Fruit fly (Drosophila melanogaster): ENCODE measurements around the gene Tcs5.

Gene Tcs5

dm6 chr3L:5139312-5139711 is at the start of gene Tcs5, which contains the start of gene CHMP2B (continued):
- peak; percentile 99 for TF ChIP-seq CG6765 (GFP tag; optimal IDR thresholded peaks at IDR 0.05)
- peak; percentile 99 for TF ChIP-seq aop (GFP tag; IDR thresholded peaks at IDR 0.05)
- TF ChIP-seq CrebB (tag; optimal IDR thresholded peaks at IDR 0.05) = peak; percentile 99
- TF ChIP-seq zfh2 (GFP tag; optimal IDR thresholded peaks at IDR 0.05) = peak; percentile 100
- peak in 1 of 2 experiments; percentile 95 for TF ChIP-seq Hr78 (GFP tag; optimal IDR thresholded peaks at IDR 0.05)
- peak; percentile 90 for TF ChIP-seq z (GFP tag; IDR thresholded peaks at IDR 0.05)
- TF ChIP-seq jumu (GFP tag; optimal IDR thresholded peaks at IDR 0.05) = peak; percentile 100
- peak; percentile 100 for TF ChIP-seq peb (GFP tag; IDR thresholded peaks at IDR 0.05)
- no peak for TF ChIP-seq h (optimal IDR thresholded peaks at IDR 0.05)
- peak; percentile 100 for TF ChIP-seq CG6689 (GFP tag; IDR thresholded peaks at IDR 0.05)
- TF ChIP-seq chif (GFP tag; optimal IDR thresholded peaks at IDR 0.05) = peak; percentile 100
- TF ChIP-seq CG11723 (GFP tag; optimal IDR thresholded peaks at IDR 0.05) = peak; percentile 100
- TF ChIP-seq CG8478 (optimal IDR thresholded peaks at IDR 0.05) = no peak
- TF ChIP-seq CG17328 (GFP tag; IDR thresholded peaks at IDR 0.05) = peak; percentile 100
- TF ChIP-seq Hey (tag; optimal IDR thresholded peaks at IDR 0.05) = peak; percentile 97
- TF ChIP-seq CG7745 (tag; optimal IDR thresholded peaks at IDR 0.05) = peak; percentile 96
- TF ChIP-seq CG10565 (GFP tag; optimal IDR thresholded peaks at IDR 0.05) = peak; percentile 98
- peak; percentile 47; the same call in 1 of the 2 replicates for TF ChIP-seq CG13287 (GFP tag; IDR thresholded peaks at IDR 0.05; ENCODE audit: partially characterized antibody)
- 0 out of 2 replicates have a peak, but pooled peaks have one; percentile 42 for TF ChIP-seq sna (GFP tag; IDR thresholded peaks at IDR 0.05; ENCODE audit: partially characterized antibody)
- no peak for TF ChIP-seq ato (GFP tag; IDR thresholded peaks at IDR 0.05; ENCODE audit: partially characterized antibody)
- peak; percentile 100 for TF ChIP-seq CG11456 (GFP tag; IDR thresholded peaks at IDR 0.05)
- TF ChIP-seq CG7786 (GFP tag; optimal IDR thresholded peaks at IDR 0.05) = peak; percentile 99
- TF ChIP-seq phol (tag; optimal IDR thresholded peaks at IDR 0.05) = peak; percentile 100
- TF ChIP-seq CG3065 (GFP tag; optimal IDR thresholded peaks at IDR 0.05) = peak; percentile 99
- TF ChIP-seq gcm2 (GFP tag; optimal IDR thresholded peaks at IDR 0.05) = peak; percentile 99
- peak; percentile 100 for TF ChIP-seq dpn (GFP tag; optimal IDR thresholded peaks at IDR 0.05)
- TF ChIP-seq ranshi (GFP tag; IDR thresholded peaks at IDR 0.05) = peak; percentile 100
- peak; percentile 100 for TF ChIP-seq CG12659 (GFP tag; optimal IDR thresholded peaks at IDR 0.05)
- peak; percentile 99 to 100 for TF ChIP-seq bsh (GFP tag; optimal IDR thresholded peaks at IDR 0.05)
- peak; percentile 99 for TF ChIP-seq Lim3 (GFP tag; IDR thresholded peaks at IDR 0.05)
- peak; percentile 80 for TF ChIP-seq pros (GFP tag; optimal IDR thresholded peaks at IDR 0.05)
- TF ChIP-seq gsb-n (tag; optimal IDR thresholded peaks at IDR 0.05) = peak; percentile 99
- no peak; the same call in 1 of the 2 replicates for TF ChIP-seq amos (GFP tag; IDR thresholded peaks at IDR 0.05; ENCODE audit: partially characterized antibody)
- TF ChIP-seq sens (GFP tag) = peak; percentile 100
- TF ChIP-seq CG6854 (GFP tag; optimal IDR thresholded peaks at IDR 0.05) = peak; percentile 98
- peak; percentile 100 for TF ChIP-seq CG32772 (GFP tag; IDR thresholded peaks at IDR 0.05)
- peak; percentile 100 for TF ChIP-seq ci (GFP tag; IDR thresholded peaks at IDR 0.05)
- peak; percentile 100 for TF ChIP-seq cas (GFP tag; IDR thresholded peaks at IDR 0.05)
- 0 out of 4 replicates have a peak, but pooled peaks have one; percentile 52 for TF ChIP-seq chinmo (GFP tag; IDR thresholded peaks at IDR 0.05; ENCODE audit: partially characterized antibody)
- peak; percentile 100 for TF ChIP-seq Camta (GFP tag; optimal IDR thresholded peaks at IDR 0.05)
- peak; percentile 100 for TF ChIP-seq CG5953 (GFP tag; IDR thresholded peaks at IDR 0.05)
- peak; percentile 91 for TF ChIP-seq CG10321 (GFP tag; IDR thresholded peaks at IDR 0.05)
- TF ChIP-seq CG1603 (tag; optimal IDR thresholded peaks at IDR 0.05) = peak; percentile 99
- TF ChIP-seq Scr (GFP tag; IDR thresholded peaks at IDR 0.05; ENCODE audit: partially characterized antibody) = peak; percentile 30; the same call in 1 of the 2 replicates
- no peak for TF ChIP-seq Lpt (GFP tag; optimal IDR thresholded peaks at IDR 0.05)
- TF ChIP-seq Rfx (GFP tag; IDR thresholded peaks at IDR 0.05) = peak; percentile 100
- TF ChIP-seq pita (GFP tag; optimal IDR thresholded peaks at IDR 0.05) = no peak
- TF ChIP-seq CG1529 (GFP tag; optimal IDR thresholded peaks at IDR 0.05) = peak; percentile 99
- TF ChIP-seq Atf3 (GFP tag; optimal IDR thresholded peaks at IDR 0.05) = peak; percentile 100
- peak; percentile 94 for TF ChIP-seq Adf1 (GFP tag; IDR thresholded peaks at IDR 0.05)
- peak; percentile 98 for TF ChIP-seq Hand (GFP tag; optimal IDR thresholded peaks at IDR 0.05)

All from whole organism, embryonic.